Fruit fly (Drosophila melanogaster) whole organism: ENCODE data around the gene Acp36DE.

ENCODE experiments used
- CG8478 ChIP-seq: fragments of >200 bp; optimal IDR thresholded peaks from 2 replicates; lab custom pipeline; 2018; ENCODE audit warnings: inconsistent platforms
- Dll ChIP-seq: fragments of >200 bp; optimal IDR thresholded peaks from 2 replicates; lab custom pipeline; 2017
- EcR ChIP-seq, 2 experiments: fragments of >200 bp; optimal IDR thresholded peaks; 2 replicates each; lab custom pipeline; 2017; ENCODE audit warnings: missing biosample characterization in 2 of 2, missing genetic modification characterization in 2 of 2, missing genetic modification reagents in 2 of 2
- pan ChIP-seq: fragments of >200 bp; optimal IDR thresholded peaks from 2 replicates; lab custom pipeline; 2017
- psq ChIP-seq: fragments of >200 bp; optimal IDR thresholded peaks from 2 replicates; lab custom pipeline; 2017
- usp ChIP-seq: fragments of >200 bp; optimal IDR thresholded peaks from 2 replicates; lab custom pipeline; 2017; ENCODE audit warnings: missing biosample characterization, missing genetic modification characterization, mixed read lengths

The Acp36DE gene

dm6 chr2L:18355550-18355949, 3.3 kb downstream of the Acp36DE start:
- no peak for TF ChIP-seq Dll (lab: Kevin White, UChicago)
- no peak for TF ChIP-seq pan (lab: Kevin White, UChicago)
- no peak for TF ChIP-seq psq (lab: Kevin White, UChicago)
- TF ChIP-seq usp (GFP tag; lab: Kevin White, UChicago) = no peak
- TF ChIP-seq CG8478 (lab: Kevin White, UChicago) = no peak
- no peak for TF ChIP-seq EcR (GFP tag; optimal IDR thresholded peaks at IDR 0.05; lab: Kevin White, UChicago)

dm6 chr2L:18352808-18353207, 6.0 kb downstream of the Acp36DE start:
- TF ChIP-seq CG8478 (lab: Kevin White, UChicago) = no peak

dm6 chr2L:18348626-18349025, 10.2 kb downstream of the Acp36DE start:
- TF ChIP-seq psq (lab: Kevin White, UChicago) (no peak), EcR (GFP tag; optimal IDR thresholded peaks at IDR 0.05; lab: Kevin White, UChicago) (no peak), usp (GFP tag; lab: Kevin White, UChicago) (no peak), pan (lab: Kevin White, UChicago) (no peak), Dll (lab: Kevin White, UChicago) (no peak), CG8478 (lab: Kevin White, UChicago) (no peak)

- TF ChIP-seq usp (GFP tag; lab: Kevin White, UChicago) (no peak), Dll (lab: Kevin White, UChicago) (no peak), pan (lab: Kevin White, UChicago) (no peak), psq (lab: Kevin White, UChicago) (no peak), CG8478 (lab: Kevin White, UChicago) (no peak), EcR (GFP tag; optimal IDR thresholded peaks at IDR 0.05; lab: Kevin White, UChicago) (no peak)
Measured at dm6 chr2L:18347950-18348349, 10.9 kb downstream of the Acp36DE start.

dm6 chr2L:18345194-18345593, 13.6 kb downstream of the Acp36DE start:
- TF ChIP-seq CG8478 (lab: Kevin White, UChicago) (no peak), psq (lab: Kevin White, UChicago) (no peak), pan (lab: Kevin White, UChicago) (no peak), EcR (GFP tag; optimal IDR thresholded peaks at IDR 0.05; lab: Kevin White, UChicago) (no peak)

- TF ChIP-seq Dll (lab: Kevin White, UChicago) (no peak), pan (lab: Kevin White, UChicago) (no peak), CG8478 (lab: Kevin White, UChicago) (no peak), psq (lab: Kevin White, UChicago) (no peak), usp (GFP tag; lab: Kevin White, UChicago) (no peak), EcR (GFP tag; optimal IDR thresholded peaks at IDR 0.05; lab: Kevin White, UChicago) (no peak)
Measured at dm6 chr2L:18344343-18344742, 14.5 kb downstream of the Acp36DE start.

- TF ChIP-seq pan (lab: Kevin White, UChicago) (no peak), CG8478 (lab: Kevin White, UChicago) (no peak), Dll (lab: Kevin White, UChicago) (no peak), usp (GFP tag; lab: Kevin White, UChicago) (no peak)
Measured at dm6 chr2L:18340921-18341320, 17.9 kb downstream of the Acp36DE start.

- no peak for TF ChIP-seq usp (GFP tag; lab: Kevin White, UChicago)
- no peak for TF ChIP-seq EcR (GFP tag; optimal IDR thresholded peaks at IDR 0.05; lab: Kevin White, UChicago)
- no peak for TF ChIP-seq pan (lab: Kevin White, UChicago)
- no peak for TF ChIP-seq psq (lab: Kevin White, UChicago)
- no peak for TF ChIP-seq Dll (lab: Kevin White, UChicago)
- no peak for TF ChIP-seq CG8478 (lab: Kevin White, UChicago)
Measured at dm6 chr2L:18336531-18336930, 22.3 kb downstream of the Acp36DE start.

- TF ChIP-seq Dll (lab: Kevin White, UChicago) = no peak
- TF ChIP-seq pan (lab: Kevin White, UChicago) = no peak
- TF ChIP-seq usp (GFP tag; lab: Kevin White, UChicago) = no peak
- TF ChIP-seq psq (lab: Kevin White, UChicago) = no peak
- no peak for TF ChIP-seq CG8478 (lab: Kevin White, UChicago)
- TF ChIP-seq EcR (GFP tag; optimal IDR thresholded peaks at IDR 0.05; lab: Kevin White, UChicago) = no peak
Measured at dm6 chr2L:18335641-18336040, 23.2 kb downstream of the Acp36DE start.

- no peak for TF ChIP-seq Dll (lab: Kevin White, UChicago)
- TF ChIP-seq pan (lab: Kevin White, UChicago) = no peak
- TF ChIP-seq CG8478 (lab: Kevin White, UChicago) = no peak
- no peak for TF ChIP-seq EcR (GFP tag; optimal IDR thresholded peaks at IDR 0.05; lab: Kevin White, UChicago)
- no peak for TF ChIP-seq psq (lab: Kevin White, UChicago)
- no peak for TF ChIP-seq usp (GFP tag; lab: Kevin White, UChicago)
Measured at dm6 chr2L:18333831-18334437, 24.9 kb downstream of the Acp36DE start.

dm6 chr2L:18331612-18332011, 27.2 kb downstream of the Acp36DE start:
- no peak for TF ChIP-seq EcR (GFP tag; optimal IDR thresholded peaks at IDR 0.05; lab: Kevin White, UChicago)
- TF ChIP-seq Dll (lab: Kevin White, UChicago) = no peak
- no peak for TF ChIP-seq usp (GFP tag; lab: Kevin White, UChicago)
- no peak for TF ChIP-seq pan (lab: Kevin White, UChicago)
- no peak for TF ChIP-seq CG8478 (lab: Kevin White, UChicago)
- no peak for TF ChIP-seq psq (lab: Kevin White, UChicago)

dm6 chr2L:18328737-18329136, 30.1 kb downstream of the Acp36DE start:
- TF ChIP-seq Dll (lab: Kevin White, UChicago) = no peak
- no peak for TF ChIP-seq pan (lab: Kevin White, UChicago)
- no peak for TF ChIP-seq usp (GFP tag; lab: Kevin White, UChicago)
- no peak for TF ChIP-seq psq (lab: Kevin White, UChicago)
- TF ChIP-seq CG8478 (lab: Kevin White, UChicago) = no peak
- no peak for TF ChIP-seq EcR (GFP tag; optimal IDR thresholded peaks at IDR 0.05; lab: Kevin White, UChicago)
